Worm (Caenorhabditis elegans) whole organism, young adult: ENCODE results near the gene vha-13.

ENCODE experiments used
- B0336.3 ChIP-seq: fragments of 200-800 bp; sonication (Bioruptor generic); IDR thresholded peaks from 2 replicates; pipeline ENCODE4 v1.3.6; 2022; ENCODE audit warnings: missing genetic modification characterization, missing compliant biosample characterization
- C06A6.2 ChIP-seq: fragments of 200-800 bp; sonication (Bioruptor generic); conservative IDR thresholded peaks from 2 replicates; pipeline ENCODE4 v1.3.6; 2022; ENCODE audit warnings: missing genetic modification characterization, missing compliant biosample characterization
- C17E4.6 ChIP-seq: fragments of 200-800 bp; sonication (Bioruptor generic); IDR thresholded peaks from 2 replicates; pipeline ENCODE4 v1.3.6; 2022; ENCODE audit warnings: missing genetic modification reagents, missing genetic modification characterization, missing compliant biosample characterization
- F22D6.2 ChIP-seq: sonication (generic microtip); optimal IDR thresholded peaks from 2 replicates; lab custom pipeline; 2016; ENCODE audit warnings: mild to moderate bottlenecking, missing genetic modification characterization, missing compliant biosample characterization
- F49E8.2 ChIP-seq: sonication (generic microtip); optimal IDR thresholded peaks from 3 replicates; lab custom pipeline; 2017; ENCODE audit warnings: missing genetic modification characterization, mild to moderate bottlenecking, missing compliant biosample characterization, antibody characterized with exemption, moderate library complexity; ENCODE audit not compliant: insufficient read depth
- F57A8.1 ChIP-seq: fragments of 200-800 bp; sonication (Bioruptor generic); optimal IDR thresholded peaks from 2 replicates; lab custom pipeline; 2018; ENCODE audit warnings: mild to moderate bottlenecking, missing genetic modification characterization, moderate library complexity, missing compliant biosample characterization
- K11D2.4 ChIP-seq: fragments of 200-800 bp; sonication (Bioruptor generic); IDR thresholded peaks from 2 replicates; pipeline ENCODE4 v1.3.6; 2022; ENCODE audit warnings: missing genetic modification reagents, missing genetic modification characterization, missing compliant biosample characterization
- T26A5.8 ChIP-seq: sonication (generic microtip); optimal IDR thresholded peaks from 2 replicates; lab custom pipeline; 2016; ENCODE audit warnings: missing genetic modification characterization, missing compliant biosample characterization
- Y67H2A.10 ChIP-seq: fragments of 200-800 bp; sonication (Bioruptor generic); conservative IDR thresholded peaks from 2 replicates; pipeline ENCODE4 v1.3.6; 2022; ENCODE audit warnings: missing genetic modification reagents, missing genetic modification characterization, missing compliant biosample characterization
- Y95B8A.8 ChIP-seq: fragments of 200-800 bp; sonication (Bioruptor generic); IDR thresholded peaks from 2 replicates; pipeline ENCODE4 v1.3.6; 2022; ENCODE audit warnings: missing genetic modification reagents, missing genetic modification characterization, missing compliant biosample characterization
- ama-1 ChIP-seq, 3 experiments: fragments of 150-350 bp in 1 of 3; sonication (generic microtip) in 2 of 3; optimal IDR thresholded peaks; 2 replicates each; lab custom pipeline; 2014 to 2018; ENCODE audit warnings: missing biosample characterization in 2 of 3, missing genetic modification characterization in 2 of 3, missing genetic modification reagents in 2 of 3
- aptf-3 ChIP-seq: fragments of 200-800 bp; sonication (Bioruptor generic); IDR thresholded peaks from 2 replicates; pipeline ENCODE4 v1.3.6; 2022; ENCODE audit warnings: missing genetic modification characterization, missing compliant biosample characterization
- attf-6 ChIP-seq: fragments of 200-800 bp; sonication (Bioruptor generic); IDR thresholded peaks from 2 replicates; pipeline ENCODE4 v1.3.6; 2022; ENCODE audit warnings: missing genetic modification reagents, missing genetic modification characterization, missing compliant biosample characterization
- cebp-1 ChIP-seq, 2 experiments: fragments of 200-800 bp in 1 of 2; sonication (Bioruptor generic) in 1 of 2; sonication (generic microtip) in 1 of 2; IDR thresholded peaks in 1 of 2; optimal IDR thresholded peaks in 1 of 2; 2 replicates each; pipeline versions ENCODE4 v1.3.6 to Lab custom; 2017 to 2022; ENCODE audit warnings: missing compliant biosample characterization in 2 of 2, missing genetic modification characterization in 2 of 2, mild to moderate bottlenecking in 1 of 2, missing genetic modification reagents in 1 of 2, moderate library complexity in 1 of 2
- ceh-40 ChIP-seq: fragments of 200-800 bp; sonication (Bioruptor generic); IDR thresholded peaks from 2 replicates; pipeline ENCODE4 v1.3.6; 2022; ENCODE audit warnings: missing genetic modification characterization, missing compliant biosample characterization
- ceh-58 ChIP-seq: fragments of 200-800 bp; sonication (Bioruptor generic); IDR thresholded peaks from 2 replicates; pipeline ENCODE4 v1.3.6; 2022; ENCODE audit warnings: missing genetic modification characterization, missing compliant biosample characterization
- chd-7 ChIP-seq: sonication (generic microtip); optimal IDR thresholded peaks from 2 replicates; lab custom pipeline; 2016; ENCODE audit warnings: mild to moderate bottlenecking, missing genetic modification characterization, moderate library complexity, missing compliant biosample characterization
- dox-1 ChIP-seq: fragments of 200-800 bp; sonication (Bioruptor generic); IDR thresholded peaks from 2 replicates; pipeline ENCODE4 v1.3.6; 2022; ENCODE audit warnings: missing genetic modification reagents, missing genetic modification characterization, missing compliant biosample characterization
- dpff-1 ChIP-seq: sonication (generic microtip); optimal IDR thresholded peaks from 2 replicates; lab custom pipeline; 2017; ENCODE audit warnings: mild to moderate bottlenecking, missing genetic modification characterization, missing compliant biosample characterization
- dpl-1 ChIP-seq: fragments of 150-350 bp; optimal IDR thresholded peaks from 2 replicates; lab custom pipeline; 2014; ENCODE audit warnings: missing biosample characterization, missing genetic modification reagents, missing genetic modification characterization
- ekl-4 ChIP-seq: fragments of 200-800 bp; sonication (Bioruptor generic); IDR thresholded peaks from 2 replicates; pipeline ENCODE4 v1.3.6; 2022; ENCODE audit warnings: missing genetic modification reagents, missing genetic modification characterization, missing compliant biosample characterization
- ets-4 ChIP-seq: fragments of 200-800 bp; sonication (Bioruptor generic); optimal IDR thresholded peaks from 2 replicates; lab custom pipeline; 2018; ENCODE audit warnings: mild to moderate bottlenecking, missing genetic modification characterization, missing compliant biosample characterization
- fkh-3 ChIP-seq: sonication (generic microtip); optimal IDR thresholded peaks from 2 replicates; lab custom pipeline; 2016; ENCODE audit warnings: mild to moderate bottlenecking, missing genetic modification characterization, missing compliant biosample characterization
- hmg-1.2 ChIP-seq: fragments of 200-800 bp; sonication (Bioruptor generic); IDR thresholded peaks from 2 replicates; pipeline ENCODE4 v1.3.6; 2022; ENCODE audit warnings: missing genetic modification reagents, missing genetic modification characterization, missing compliant biosample characterization
- hmg-20 ChIP-seq: fragments of 200-800 bp; sonication (Bioruptor generic); IDR thresholded peaks from 2 replicates; pipeline ENCODE4 v1.3.6; 2022; ENCODE audit warnings: missing genetic modification reagents, missing genetic modification characterization, missing compliant biosample characterization
- hrde-1 ChIP-seq: sonication (generic microtip); optimal IDR thresholded peaks from 2 replicates; lab custom pipeline; 2016; ENCODE audit warnings: missing genetic modification characterization, mild to moderate bottlenecking, missing compliant biosample characterization, moderate library complexity, missing genotype, missing genetic modification reagents, borderline replicate concordance
- lag-1 ChIP-seq: fragments of 200-800 bp; sonication (Bioruptor generic); IDR thresholded peaks from 2 replicates; pipeline ENCODE4 v1.3.6; 2022; ENCODE audit warnings: missing genetic modification reagents, missing genetic modification characterization, missing compliant biosample characterization
- lin-26 ChIP-seq: fragments of 200-800 bp; sonication (Bioruptor generic); IDR thresholded peaks from 2 replicates; pipeline ENCODE4 v1.3.6; 2022; ENCODE audit warnings: missing genetic modification reagents, missing genetic modification characterization, missing compliant biosample characterization
- lin-54 ChIP-seq: fragments of 200-800 bp; sonication (Bioruptor generic); optimal IDR thresholded peaks from 2 replicates; lab custom pipeline; 2018; ENCODE audit warnings: mild to moderate bottlenecking, missing genetic modification characterization, missing compliant biosample characterization
- lir-1 ChIP-seq: fragments of 200-800 bp; sonication (Bioruptor generic); conservative IDR thresholded peaks from 2 replicates; pipeline ENCODE4 v1.3.6; 2022; ENCODE audit warnings: missing genetic modification reagents, missing genetic modification characterization, missing compliant biosample characterization
- lsl-1 ChIP-seq: fragments of 200-800 bp; sonication (Bioruptor generic); optimal IDR thresholded peaks from 2 replicates; lab custom pipeline; 2018; ENCODE audit warnings: mild to moderate bottlenecking, missing genetic modification characterization, moderate library complexity, missing compliant biosample characterization
- madf-3 ChIP-seq: fragments of 200-800 bp; sonication (Bioruptor generic); IDR thresholded peaks from 2 replicates; pipeline ENCODE4 v1.3.6; 2022; ENCODE audit warnings: missing genetic modification reagents, missing genetic modification characterization, missing compliant biosample characterization
- mcd-1 ChIP-seq: fragments of 200-800 bp; sonication (Bioruptor generic); IDR thresholded peaks from 2 replicates; pipeline ENCODE4 v1.3.6; 2022; ENCODE audit warnings: missing genetic modification reagents, missing genetic modification characterization, missing compliant biosample characterization
- mxl-1 ChIP-seq: sonication (generic microtip); optimal IDR thresholded peaks from 2 replicates; lab custom pipeline; 2016; ENCODE audit warnings: missing genetic modification characterization, missing compliant biosample characterization
- nfya-2 ChIP-seq: fragments of 200-800 bp; sonication (Bioruptor generic); IDR thresholded peaks from 2 replicates; pipeline ENCODE4 v1.3.6; 2022; ENCODE audit warnings: missing genetic modification reagents, missing genetic modification characterization, missing compliant biosample characterization
- nfyb-1 ChIP-seq: fragments of 200-800 bp; sonication (Bioruptor generic); IDR thresholded peaks from 2 replicates; pipeline ENCODE4 v1.3.6; 2022; ENCODE audit warnings: missing genetic modification reagents, missing genetic modification characterization, missing compliant biosample characterization
- nhr-27 ChIP-seq: fragments of 200-800 bp; sonication (Bioruptor generic); optimal IDR thresholded peaks from 2 replicates; lab custom pipeline; 2018; ENCODE audit warnings: mild to moderate bottlenecking, missing genetic modification characterization, moderate library complexity, missing compliant biosample characterization
- nhr-80 ChIP-seq: sonication (generic microtip); optimal IDR thresholded peaks from 2 replicates; lab custom pipeline; 2016; ENCODE audit warnings: missing genetic modification characterization, missing compliant biosample characterization
- repo-1 ChIP-seq: sonication (generic microtip); optimal IDR thresholded peaks from 2 replicates; lab custom pipeline; 2017; ENCODE audit warnings: mild to moderate bottlenecking, missing genetic modification characterization, missing compliant biosample characterization
- rpc-1 ChIP-seq, 2 experiments: fragments of 150-350 bp in 1 of 2; sonication (generic microtip) in 1 of 2; optimal IDR thresholded peaks; 2 replicates each; lab custom pipeline; 2014 to 2018; ENCODE audit warnings: missing biosample characterization in 1 of 2, missing genetic modification characterization in 1 of 2, missing genetic modification reagents in 1 of 2, missing genotype in 1 of 2
- snpc-1.1 ChIP-seq: sonication (generic microtip); optimal IDR thresholded peaks from 2 replicates; lab custom pipeline; 2017; ENCODE audit warnings: missing genetic modification characterization, mild to moderate bottlenecking, missing compliant biosample characterization, antibody characterized with exemption, moderate library complexity, missing genotype, missing genetic modification reagents; ENCODE audit not compliant: insufficient read depth
- snpc-1.3 ChIP-seq: sonication (generic microtip); optimal IDR thresholded peaks from 2 replicates; lab custom pipeline; 2017; ENCODE audit warnings: missing genetic modification characterization, mild to moderate bottlenecking, missing compliant biosample characterization, antibody characterized with exemption, moderate library complexity, missing genotype, missing genetic modification reagents; ENCODE audit not compliant: insufficient read depth
- snpc-3.4 ChIP-seq: sonication (generic microtip); optimal IDR thresholded peaks from 2 replicates; lab custom pipeline; 2017; ENCODE audit warnings: missing genetic modification characterization, mild to moderate bottlenecking, missing compliant biosample characterization, antibody characterized with exemption, moderate library complexity, missing genotype, missing genetic modification reagents
- somi-1 ChIP-seq: fragments of 200-800 bp; sonication (Bioruptor generic); optimal IDR thresholded peaks from 2 replicates; lab custom pipeline; 2018; ENCODE audit warnings: mild to moderate bottlenecking, missing genetic modification characterization, missing compliant biosample characterization
- sptf-2 ChIP-seq: fragments of 200-800 bp; sonication (Bioruptor generic); optimal IDR thresholded peaks from 2 replicates; lab custom pipeline; 2018; ENCODE audit warnings: mild to moderate bottlenecking, missing genetic modification characterization, missing compliant biosample characterization
- tbp1 ChIP-seq: fragments of 200-800 bp; sonication (Bioruptor generic); optimal IDR thresholded peaks from 2 replicates; lab custom pipeline; 2018; ENCODE audit warnings: mild to moderate bottlenecking, missing genetic modification characterization, missing compliant biosample characterization
- ztf-22 ChIP-seq: fragments of 200-800 bp; sonication (Bioruptor generic); optimal IDR thresholded peaks from 2 replicates; lab custom pipeline; 2018; ENCODE audit warnings: mild to moderate bottlenecking, missing genetic modification characterization, moderate library complexity, missing compliant biosample characterization

Gene vha-13

DNA sequence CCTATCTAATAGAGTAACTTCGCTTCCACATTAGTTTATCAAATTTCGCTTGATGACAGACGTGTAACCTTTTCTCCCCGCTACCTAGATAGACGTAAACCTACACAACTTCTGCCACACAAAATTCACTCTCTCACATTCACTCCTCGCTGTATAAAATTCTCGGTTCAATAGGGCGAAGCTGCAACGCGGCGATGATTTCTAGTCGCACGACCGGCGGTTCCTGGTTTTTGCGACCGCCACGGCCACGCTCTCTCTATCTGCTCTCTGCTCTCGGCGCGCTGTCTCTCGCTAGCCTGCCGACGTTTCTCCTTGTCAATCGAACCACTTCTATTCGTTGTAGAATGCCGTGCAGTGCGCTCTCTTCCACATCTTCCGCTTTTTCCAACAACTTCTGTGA lies 560 bp upstream of the vha-13 start (continued):
- no peak for TF ChIP-seq somi-1 (GFP tag; lab: Kevin White, UChicago)
- peak; percentile 71 for TF ChIP-seq B0336.3
- TF ChIP-seq ekl-4: peak; percentile 85
- TF ChIP-seq repo-1 (tag; lab: Kevin White, UChicago): peak; percentile 33
- no peak for TF ChIP-seq attf-6 (GFP tag; lab: Robert Waterston, UW)
- no peak for TF ChIP-seq fkh-3 (tag; lab: Kevin White, UChicago)
- TF ChIP-seq T26A5.8 (tag; lab: Kevin White, UChicago): no peak
- no peak for TF ChIP-seq cebp-1 (GFP tag; IDR thresholded peaks at IDR 0.05; lab: Robert Waterston, UW)
- TF ChIP-seq cebp-1 (tag; optimal IDR thresholded peaks at IDR 0.05; lab: Kevin White, UChicago): peak; percentile 83
- no peak for TF ChIP-seq F57A8.1 (GFP tag; lab: Kevin White, UChicago)
- TF ChIP-seq hmg-1.2: peak; percentile 60; the same call in 1 of the 2 replicates
- peak; percentile 99 for TF ChIP-seq nhr-80 (tag; lab: Kevin White, UChicago)
- TF ChIP-seq aptf-3 (GFP tag; lab: Robert Waterston, UW): no peak
- peak; percentile 36 for TF ChIP-seq ztf-22 (GFP tag; lab: Kevin White, UChicago)
- peak; percentile 52; the same call in 1 of the 2 replicates for TF ChIP-seq hmg-20 (GFP tag; lab: Robert Waterston, UW)
- TF ChIP-seq snpc-1.3 (tag; lab: Kevin White, UChicago): no peak
- no peak for TF ChIP-seq Y95B8A.8 (GFP tag; lab: Robert Waterston, UW)
- peak; percentile 74 for TF ChIP-seq lin-26 (GFP tag; lab: Robert Waterston, UW)
- TF ChIP-seq nfyb-1 (GFP tag; lab: Robert Waterston, UW): peak; percentile 89
- no peak for TF ChIP-seq ceh-58 (GFP tag; lab: Robert Waterston, UW)
- no peak for TF ChIP-seq rpc-1 (optimal IDR thresholded peaks at IDR 0.05; lab: Kevin White, UChicago)
- TF ChIP-seq rpc-1 (tag; optimal IDR thresholded peaks at IDR 0.05; lab: Kevin White, UChicago): no peak
- no peak for TF ChIP-seq hrde-1 (tag; lab: Kevin White, UChicago)
- TF ChIP-seq lsl-1 (GFP tag; lab: Kevin White, UChicago): no peak
- TF ChIP-seq tbp1 (GFP tag; lab: Kevin White, UChicago): peak; percentile 58
- no peak for TF ChIP-seq ama-1 (optimal IDR thresholded peaks at IDR 0.05; lab: Kevin White, UChicago)
- peak in 1 of 2 experiments; percentile 23 for TF ChIP-seq ama-1 (GFP tag; optimal IDR thresholded peaks at IDR 0.05; lab: Kevin White, UChicago)
- no peak for TF ChIP-seq lag-1 (GFP tag; lab: Robert Waterston, UW)
- TF ChIP-seq ceh-40 (GFP tag; lab: Robert Waterston, UW): 0 out of 2 replicates have a peak, but pooled peaks have one; percentile 23
- peak; percentile 23 for TF ChIP-seq chd-7 (tag; lab: Kevin White, UChicago)
- TF ChIP-seq madf-3 (GFP tag; lab: Robert Waterston, UW): 0 out of 2 replicates have a peak, but pooled peaks have one; percentile 18
- TF ChIP-seq mcd-1 (GFP tag; lab: Robert Waterston, UW): peak; percentile 93
- TF ChIP-seq dox-1 (GFP tag; lab: Robert Waterston, UW): peak; percentile 90
- TF ChIP-seq F22D6.2: no peak
- TF ChIP-seq ets-4 (GFP tag; lab: Kevin White, UChicago): peak; percentile 84
- TF ChIP-seq dpl-1 (GFP tag; lab: Kevin White, UChicago): peak; percentile 1
- TF ChIP-seq nhr-27 (tag; lab: Kevin White, UChicago): no peak
- TF ChIP-seq K11D2.4: peak; percentile 46; the same call in 1 of the 2 replicates
- 0 out of 2 replicates have a peak, but pooled peaks have one; percentile 47 for TF ChIP-seq lir-1
- no peak for TF ChIP-seq mxl-1 (tag; lab: Kevin White, UChicago)
- no peak for TF ChIP-seq sptf-2 (GFP tag; lab: Kevin White, UChicago)
- TF ChIP-seq F49E8.2 (tag; lab: Kevin White, UChicago): no peak
- no peak for TF ChIP-seq snpc-1.1 (tag; lab: Kevin White, UChicago)
- TF ChIP-seq C06A6.2 (GFP tag; lab: Robert Waterston, UW): peak; percentile 59; the same call in 1 of the 2 replicates
- 0 out of 2 replicates have a peak, but pooled peaks have one; percentile 41 for TF ChIP-seq C17E4.6
- peak; percentile 77 for TF ChIP-seq lin-54 (GFP tag; lab: Kevin White, UChicago)
- no peak for TF ChIP-seq nfya-2 (GFP tag; lab: Robert Waterston, UW)
- TF ChIP-seq dpff-1 (tag; lab: Kevin White, UChicago): no peak
- peak; percentile 85 for TF ChIP-seq Y67H2A.10 (GFP tag; lab: Robert Waterston, UW)
- TF ChIP-seq snpc-3.4 (tag; lab: Kevin White, UChicago): no peak
